Fruit fly (Drosophila melanogaster): ENCODE data around the gene Hakai.

The Hakai gene

dm6 chr2L:19575626-19576298 lies 6.5 kb downstream of the Hakai start (continued):
- TF ChIP-seq CG17612 (GFP tag; IDR thresholded peaks at IDR 0.05) (peak; percentile 90), peb (GFP tag; IDR thresholded peaks at IDR 0.05) (peak; percentile 89), Lhr (GFP tag; optimal IDR thresholded peaks at IDR 0.05) (peak; percentile 88), CG33557 (GFP tag; optimal IDR thresholded peaks at IDR 0.05) (peak; percentile 88), CG12104 (GFP tag; optimal IDR thresholded peaks at IDR 0.05) (peak; percentile 96), dm (GFP tag; optimal IDR thresholded peaks at IDR 0.05) (peak; percentile 87), fd64A (GFP tag; optimal IDR thresholded peaks at IDR 0.05) (peak; percentile 81), CG1647 (GFP tag; optimal IDR thresholded peaks at IDR 0.05) (peak; percentile 95), tup (GFP tag; optimal IDR thresholded peaks at IDR 0.05) (peak; percentile 85), Sry-δ (GFP tag; optimal IDR thresholded peaks at IDR 0.05) (peak; percentile 69), Hr78 (GFP tag; optimal IDR thresholded peaks at IDR 0.05) (peak in 1 of 2 experiments; percentile 55), CG16779 (GFP tag; IDR thresholded peaks at IDR 0.05) (peak; percentile 68), CG42726 (GFP tag; IDR thresholded peaks at IDR 0.05; ENCODE audit: partially characterized antibody) (no peak; the same call in 1 of the 2 replicates), CG32772 (GFP tag; IDR thresholded peaks at IDR 0.05) (peak; percentile 92), ro (GFP tag; IDR thresholded peaks at IDR 0.05) (peak; percentile 76), her (GFP tag; optimal IDR thresholded peaks at IDR 0.05) (peak; percentile 89), CG2116 (GFP tag; optimal IDR thresholded peaks at IDR 0.05) (peak; percentile 87), luna (GFP tag; optimal IDR thresholded peaks at IDR 0.05) (peak; percentile 92), sc (optimal IDR thresholded peaks at IDR 0.05) (no peak), sc (GFP tag; optimal IDR thresholded peaks at IDR 0.05) (peak; percentile 91), Bteb2 (GFP tag; optimal IDR thresholded peaks at IDR 0.05) (peak; percentile 97), CG11247 (GFP tag; IDR thresholded peaks at IDR 0.05) (peak; percentile 84), C15 (GFP tag; IDR thresholded peaks at IDR 0.05) (peak; percentile 90), eyg (GFP tag; optimal IDR thresholded peaks at IDR 0.05) (peak; percentile 95), Ada2b (GFP tag; IDR thresholded peaks at IDR 0.05) (peak; percentile 92), sima (GFP tag; optimal IDR thresholded peaks at IDR 0.05) (peak; percentile 89), CG8281 (tag; optimal IDR thresholded peaks at IDR 0.05) (peak; percentile 79), nmo (GFP tag; optimal IDR thresholded peaks at IDR 0.05) (peak; percentile 98), Camta (GFP tag; optimal IDR thresholded peaks at IDR 0.05) (peak; percentile 98), NFAT (GFP tag; IDR thresholded peaks at IDR 0.05) (peak; percentile 91), bcd (GFP tag; optimal IDR thresholded peaks at IDR 0.05) (peak; percentile 98), CkIIα-i1 (GFP tag; IDR thresholded peaks at IDR 0.05) (peak; percentile 80; the same call in 1 of the 2 replicates), ERR (GFP tag; optimal IDR thresholded peaks at IDR 0.05) (peak; percentile 92), CG12744 (GFP tag; optimal IDR thresholded peaks at IDR 0.05) (peak; percentile 96), CG17359 (tag; optimal IDR thresholded peaks at IDR 0.05) (peak; percentile 93), CG1603 (tag; optimal IDR thresholded peaks at IDR 0.05) (peak; percentile 94), CG11723 (GFP tag; optimal IDR thresholded peaks at IDR 0.05) (peak; percentile 93), gsb (GFP tag; IDR thresholded peaks at IDR 0.05) (peak; percentile 90), CG14014 (GFP tag; IDR thresholded peaks at IDR 0.05) (peak; percentile 94), caup (GFP tag; optimal IDR thresholded peaks at IDR 0.05; ENCODE audit: severe bottlenecking) (peak; percentile 94), B-H2 (GFP tag; optimal IDR thresholded peaks at IDR 0.05) (peak; percentile 72), CG3065 (GFP tag; optimal IDR thresholded peaks at IDR 0.05) (peak; percentile 87), CG30431 (GFP tag; optimal IDR thresholded peaks at IDR 0.05) (peak; percentile 97), Atf6 (GFP tag; IDR thresholded peaks at IDR 0.05) (peak; percentile 95), Vsx1 (GFP tag; optimal IDR thresholded peaks at IDR 0.05) (peak; percentile 87), corto (GFP tag; optimal IDR thresholded peaks at IDR 0.05) (peak; percentile 73), Fer3 (tag; optimal IDR thresholded peaks at IDR 0.05) (peak; percentile 92), h (optimal IDR thresholded peaks at IDR 0.05) (no peak), tap (tag; optimal IDR thresholded peaks at IDR 0.05) (peak; percentile 89), CG14965 (GFP tag; optimal IDR thresholded peaks at IDR 0.05; ENCODE audit: borderline replicate concordance) (peak; percentile 84)

Measured in whole organism, embryonic.